Worm (Caenorhabditis elegans): ENCODE results near the gene got-1.2.
"Not testable (repeated sequence)": the region's sequence is repeated elsewhere in the genome, so short reads cannot be mapped to it uniquely, and the experiment has no call there.

The got-1.2 gene

DNA sequence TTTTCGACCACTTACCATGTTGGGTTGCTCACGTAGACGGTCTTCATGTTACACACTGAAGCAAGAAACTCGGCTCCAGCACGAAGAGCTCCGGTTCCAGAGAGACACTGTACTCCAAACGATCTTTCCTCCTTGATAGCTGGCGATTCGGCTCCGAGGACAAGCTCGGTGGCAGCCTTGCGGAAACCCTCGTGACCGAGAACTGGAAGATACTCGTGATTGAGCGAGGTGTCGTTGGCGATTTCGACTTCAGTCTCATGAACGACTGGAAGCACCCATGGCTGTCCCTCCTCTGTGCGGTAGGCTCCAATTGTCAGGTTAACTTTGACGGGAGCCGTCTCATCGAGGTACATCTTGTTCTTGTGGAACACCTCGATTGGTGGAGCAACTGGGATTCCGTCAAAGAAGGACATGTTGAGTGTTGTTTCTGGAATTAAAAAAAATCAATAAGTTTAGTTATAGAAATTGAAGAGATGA lies at the start of gene got-1.2:
Gene got-1.2, minus strand, starts transcription at position 427 of the 477 bp plus-strand sequence.
- no peak for TF ChIP-seq mec-3 (tag; optimal IDR thresholded peaks at IDR 0.05; ENCODE audit: borderline replicate concordance)
- TF ChIP-seq eyg-1 (tag; optimal IDR thresholded peaks at IDR 0.05) = no peak
- no peak for TF ChIP-seq ama-1 (optimal IDR thresholded peaks at IDR 0.05)
- no peak for TF ChIP-seq T23F11.4 (GFP tag; optimal IDR thresholded peaks at IDR 0.05)
- TF ChIP-seq ets-4 (tag; optimal IDR thresholded peaks at IDR 0.05) = no peak
- TF ChIP-seq ceh-31 (tag; optimal IDR thresholded peaks at IDR 0.05) = no peak
- TF ChIP-seq unc-86 (tag; optimal IDR thresholded peaks at IDR 0.05) = no peak
- no peak for TF ChIP-seq pat-9 (tag; optimal IDR thresholded peaks at IDR 0.05)
- TF ChIP-seq pha-2 (tag; optimal IDR thresholded peaks at IDR 0.05) = no peak
- no peak for TF ChIP-seq ceh-18 (tag; optimal IDR thresholded peaks at IDR 0.05)
- TF ChIP-seq ceh-30 (tag; optimal IDR thresholded peaks at IDR 0.05) = no peak
- no peak for TF ChIP-seq C08G9.2 (tag; optimal IDR thresholded peaks at IDR 0.05)

DNA sequence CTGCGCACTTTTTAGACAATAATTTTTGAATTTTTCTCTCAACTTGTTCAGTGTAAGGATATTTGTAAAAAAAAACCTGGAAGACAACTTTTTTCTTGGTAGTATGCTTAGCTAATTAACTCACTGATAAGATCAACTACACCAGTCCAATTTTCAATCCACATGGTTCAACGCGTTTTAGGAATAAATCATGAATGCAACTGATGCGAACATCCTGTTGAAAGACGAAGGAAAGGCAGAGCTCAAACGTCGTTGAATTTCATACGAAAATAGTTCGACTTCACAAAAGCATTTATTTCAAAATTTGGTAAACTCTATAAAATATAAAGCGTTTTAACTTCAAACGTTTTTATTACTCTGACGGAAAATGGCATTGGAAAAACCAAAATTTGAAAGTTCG lies 47.8 kb upstream of the got-1.2 start, which contains the start of gene dyla-1:
Gene dyla-1, plus strand, starts transcription at position 301 of the 400 bp plus-strand sequence.
- TF ChIP-seq ets-4 (tag; optimal IDR thresholded peaks at IDR 0.05) (no peak), pha-4 (tag; optimal IDR thresholded peaks at IDR 0.05) (no peak), ceh-31 (tag; optimal IDR thresholded peaks at IDR 0.05) (no peak), sdc-2 (tag; optimal IDR thresholded peaks at IDR 0.05) (no peak), ceh-14 (tag; optimal IDR thresholded peaks at IDR 0.05) (no peak), tbx-2 (tag; optimal IDR thresholded peaks at IDR 0.05) (no peak), pha-2 (tag; optimal IDR thresholded peaks at IDR 0.05) (no peak), ceh-24 (tag; optimal IDR thresholded peaks at IDR 0.05) (no peak), unc-55 (GFP tag; optimal IDR thresholded peaks at IDR 0.05) (no peak), ceh-22 (tag; optimal IDR thresholded peaks at IDR 0.05) (no peak), lim-6 (tag; optimal IDR thresholded peaks at IDR 0.05) (no peak), sox-2 (GFP tag; IDR thresholded peaks at IDR 0.05) (no peak), T23F11.4 (GFP tag; optimal IDR thresholded peaks at IDR 0.05) (no peak), hlh-8 (tag; optimal IDR thresholded peaks at IDR 0.05) (no peak), ama-1 (optimal IDR thresholded peaks at IDR 0.05) (no peak), ttx-3 (tag; optimal IDR thresholded peaks at IDR 0.05) (no peak)

DNA sequence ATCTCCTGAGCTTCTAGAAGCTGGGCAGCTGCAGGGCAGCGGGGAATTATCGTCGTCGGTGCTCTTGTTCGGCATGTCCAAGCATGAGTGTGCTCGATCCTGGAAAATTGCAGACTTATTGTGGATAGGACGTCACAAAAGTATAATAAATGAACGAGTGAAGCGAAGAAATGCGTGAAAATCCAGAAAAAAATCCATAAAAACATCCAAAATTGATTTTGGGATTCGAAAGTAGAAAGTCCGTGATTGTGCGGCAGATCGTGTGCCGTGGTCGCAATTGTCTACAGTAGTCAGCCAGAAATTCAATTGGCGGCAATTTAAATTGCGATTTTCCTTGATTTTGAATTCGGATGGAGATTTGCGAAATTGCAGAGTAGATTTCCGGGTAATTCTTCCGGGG lies 43.4 kb upstream of the got-1.2 start, which contains the start of gene F41G4.7:
Gene F41G4.7, minus strand, starts transcription at position 101 of the 400 bp plus-strand sequence.
- TF ChIP-seq syd-9 (tag; optimal IDR thresholded peaks at IDR 0.05) = no peak
- TF ChIP-seq mec-3 (tag; optimal IDR thresholded peaks at IDR 0.05; ENCODE audit: borderline replicate concordance) = no peak
- TF ChIP-seq ceh-19 (GFP tag; optimal IDR thresholded peaks at IDR 0.05) = no peak
- no peak for TF ChIP-seq che-1 (tag; optimal IDR thresholded peaks at IDR 0.05)
- no peak for TF ChIP-seq hlh-8 (tag; optimal IDR thresholded peaks at IDR 0.05)
- no peak for TF ChIP-seq dve-1 (tag; optimal IDR thresholded peaks at IDR 0.05)
- no peak for TF ChIP-seq fkh-6 (tag; optimal IDR thresholded peaks at IDR 0.05)
- TF ChIP-seq nfya-1 (tag; optimal IDR thresholded peaks at IDR 0.05) = no peak
- no peak for TF ChIP-seq madf-2 (tag; optimal IDR thresholded peaks at IDR 0.05)
- no peak for TF ChIP-seq ets-4 (tag; optimal IDR thresholded peaks at IDR 0.05)
- no peak for TF ChIP-seq unc-3 (GFP tag; conservative IDR thresholded peaks at IDR 0.05)
- TF ChIP-seq unc-3 (tag; optimal IDR thresholded peaks at IDR 0.05) = no peak
- TF ChIP-seq ztf-16 (tag; optimal IDR thresholded peaks at IDR 0.05) = no peak
- TF ChIP-seq tbx-7 (tag; optimal IDR thresholded peaks at IDR 0.05) = no peak
- no peak for TF ChIP-seq ceh-30 (tag; optimal IDR thresholded peaks at IDR 0.05)

DNA sequence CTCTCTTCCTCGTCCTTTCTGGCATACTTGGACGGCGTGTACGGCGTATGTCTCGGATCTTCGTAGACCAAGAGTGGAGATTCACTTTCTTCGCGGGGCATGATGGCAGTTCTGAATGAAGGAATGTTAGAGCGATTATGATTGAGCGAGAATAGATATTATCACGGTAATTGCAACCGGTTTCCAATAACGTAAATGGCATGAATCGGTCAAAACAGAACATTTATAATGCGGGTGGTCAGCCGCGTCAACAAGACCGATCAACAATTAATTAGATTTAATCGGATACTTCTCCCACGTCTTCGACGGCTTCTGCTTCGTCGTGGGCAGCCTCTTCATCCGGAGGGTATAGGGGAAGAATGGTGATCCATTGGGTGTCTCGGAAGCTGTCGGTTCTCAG lies 41.8 kb upstream of the got-1.2 start, which contains the start of gene F41G4.13:
Gene F41G4.13, minus strand, starts transcription at position 101 of the 400 bp plus-strand sequence.
- not testable (repeated sequence) for TF ChIP-seq ceh-31, ceh-48, ceh-22 (tag; optimal IDR thresholded peaks at IDR 0.05)

DNA sequence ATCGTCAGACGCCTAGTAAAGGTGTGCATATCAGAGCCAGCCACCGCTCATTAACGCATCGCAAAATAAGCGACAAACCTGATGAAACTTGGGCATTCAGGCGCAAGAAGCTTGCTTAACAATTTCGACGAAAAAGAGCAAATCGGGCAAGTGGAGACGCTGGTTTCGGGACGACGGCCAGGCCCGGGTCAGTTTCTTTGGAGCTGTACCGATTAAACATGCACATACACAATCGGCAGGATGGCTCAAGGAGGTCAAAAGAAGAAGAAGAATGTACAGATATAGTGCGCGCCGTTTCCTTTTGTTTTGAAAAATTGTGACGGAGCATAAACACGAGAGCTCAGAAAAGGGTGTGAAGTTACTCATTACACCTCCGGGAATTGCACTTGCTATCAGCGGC lies 33.6 kb upstream of the got-1.2 start:
- TF ChIP-seq ceh-24 (tag; optimal IDR thresholded peaks at IDR 0.05) = no peak
- no peak for TF ChIP-seq eyg-1 (tag; optimal IDR thresholded peaks at IDR 0.05)
- peak; percentile 58 for TF ChIP-seq ceh-31 (tag; optimal IDR thresholded peaks at IDR 0.05)
- no peak for TF ChIP-seq sox-2 (GFP tag; IDR thresholded peaks at IDR 0.05)
